Worm (Caenorhabditis elegans) whole organism, L2 larva: ENCODE results near the gene F46G11.6.
A peak's percentile ranks its signal among the peaks of the same experiment; 100 is the strongest.

ENCODE experiments used
- R02D3.7 ChIP-seq: fragments of 150-350 bp; optimal IDR thresholded peaks from 2 replicates; lab custom pipeline; 2014; ENCODE audit warnings: missing biosample characterization, missing genetic modification characterization
- ZK546.5 ChIP-seq: sonication (generic microtip); optimal IDR thresholded peaks from 2 replicates; lab custom pipeline; 2017; ENCODE audit warnings: missing biosample characterization, missing genetic modification characterization
- ama-1 ChIP-seq: fragments of 150-350 bp; optimal IDR thresholded peaks from 2 replicates; lab custom pipeline; 2018; ENCODE audit warnings: inconsistent platforms
- blmp-1 ChIP-seq: sonication (generic microtip); optimal IDR thresholded peaks from 2 replicates; lab custom pipeline; 2017; ENCODE audit warnings: missing genetic modification characterization, mild to moderate bottlenecking, missing compliant biosample characterization, antibody characterized with exemption, moderate library complexity; ENCODE audit not compliant: insufficient read depth
- ceh-82 ChIP-seq: fragments of 150-350 bp; optimal IDR thresholded peaks from 2 replicates; lab custom pipeline; 2014; ENCODE audit warnings: missing biosample characterization, missing genetic modification characterization
- mbf-1 ChIP-seq: sonication (generic microtip); optimal IDR thresholded peaks from 2 replicates; lab custom pipeline; 2017; ENCODE audit warnings: missing biosample characterization, missing genetic modification characterization
- nhr-10 ChIP-seq: sonication (generic microtip); optimal IDR thresholded peaks from 2 replicates; lab custom pipeline; 2017; ENCODE audit warnings: missing biosample characterization, missing genetic modification characterization
- nhr-25 ChIP-seq: fragments of 150-350 bp; sonication (generic microtip); optimal IDR thresholded peaks from 3 replicates; lab custom pipeline; 2014; ENCODE audit warnings: missing biosample characterization, missing genetic modification characterization
- nhr-77 ChIP-seq: fragments of 150-350 bp; optimal IDR thresholded peaks from 2 replicates; lab custom pipeline; 2014; ENCODE audit warnings: missing biosample characterization, missing genetic modification characterization
- unc-39 ChIP-seq: fragments of 150-350 bp; optimal IDR thresholded peaks from 2 replicates; lab custom pipeline; 2014; ENCODE audit warnings: missing biosample characterization, missing genetic modification characterization
- zag-1 ChIP-seq: fragments of 150-350 bp; optimal IDR thresholded peaks from 2 replicates; lab custom pipeline; 2014; ENCODE audit warnings: missing biosample characterization, missing genetic modification characterization

ce11 chrX:5780672-5781182 lies 5.6 kb upstream of the F46G11.6 start, which contains the start of gene sft-4:
- no peak for TF ChIP-seq R02D3.7 (tag; lab: Kevin White, UChicago)
- TF ChIP-seq nhr-10 = no peak
- TF ChIP-seq ceh-82 (tag; lab: Kevin White, UChicago) = no peak
- TF ChIP-seq nhr-25 (tag; lab: Kevin White, UChicago) = peak; percentile 2
- no peak for TF ChIP-seq zag-1 (tag; lab: Kevin White, UChicago)
- no peak for TF ChIP-seq blmp-1 (tag; lab: Kevin White, UChicago)
- TF ChIP-seq unc-39 (tag; lab: Kevin White, UChicago) = no peak
- no peak for TF ChIP-seq ama-1 (lab: Kevin White, UChicago)
- TF ChIP-seq nhr-77 = no peak
- TF ChIP-seq mbf-1 (tag; lab: Kevin White, UChicago) = no peak
- TF ChIP-seq ZK546.5 (tag; lab: Kevin White, UChicago) = no peak
